Worm (Caenorhabditis elegans): ENCODE measurements around the gene C16C8.20.
"Not testable (repeated sequence)": the region's sequence is repeated elsewhere in the genome, so short reads cannot be mapped to it uniquely, and the experiment has no call there.

Gene C16C8.20

ce11 chrII:3477171-3477570 lies 30.4 kb downstream of the C16C8.20 start, which contains the start of gene fbxb-104:
Gene fbxb-104 (minus strand): TSS chrII:3477271.
- TF ChIP-seq nhr-237 (tag; optimal IDR thresholded peaks at IDR 0.05) (no peak), R02D3.7 (tag; optimal IDR thresholded peaks at IDR 0.05) (no peak)

ce11 chrII:3481584-3481983 lies 34.8 kb downstream of the C16C8.20 start, which contains the start of gene Y49F6B.8:
Gene Y49F6B.8 (minus strand): TSS chrII:3481684.
- TF ChIP-seq unc-39 (tag; optimal IDR thresholded peaks at IDR 0.05) (no peak), ceh-82 (tag; optimal IDR thresholded peaks at IDR 0.05) (no peak), pqm-1 (tag; optimal IDR thresholded peaks at IDR 0.05) (no peak), hmg-11 (tag; optimal IDR thresholded peaks at IDR 0.05) (no peak)

ce11 chrII:3482231-3482630 lies 35.5 kb downstream of the C16C8.20 start, which contains the start of gene smu-2:
Gene smu-2 (plus strand): TSS chrII:3482408.
- TF ChIP-seq nhr-77 (tag; optimal IDR thresholded peaks at IDR 0.05) (no peak), elt-2 (tag; optimal IDR thresholded peaks at IDR 0.05) (peak; percentile 11), ztf-11 (tag; optimal IDR thresholded peaks at IDR 0.05) (no peak), egl-5 (tag; optimal IDR thresholded peaks at IDR 0.05) (peak; percentile 69), snpc-4 (tag; optimal IDR thresholded peaks at IDR 0.05) (peak; percentile 55), nhr-25 (tag; optimal IDR thresholded peaks at IDR 0.05) (peak; percentile 20), lin-39 (tag; optimal IDR thresholded peaks at IDR 0.05) (peak; percentile 59), fkh-10 (GFP tag; optimal IDR thresholded peaks at IDR 0.05) (peak; percentile 17), nhr-23 (tag; optimal IDR thresholded peaks at IDR 0.05) (peak; percentile 17), ztf-4 (tag; optimal IDR thresholded peaks at IDR 0.05) (no peak), lin-15B (tag; optimal IDR thresholded peaks at IDR 0.05) (peak; percentile 91), jun-1 (tag; optimal IDR thresholded peaks at IDR 0.05) (no peak), elt-3 (tag; optimal IDR thresholded peaks at IDR 0.05) (no peak), R02D3.7 (tag; optimal IDR thresholded peaks at IDR 0.05) (peak; percentile 1), ceh-9 (tag; optimal IDR thresholded peaks at IDR 0.05) (no peak), nfya-1 (tag; optimal IDR thresholded peaks at IDR 0.05; ENCODE audit: insufficient read depth) (peak; percentile 55)

- not testable (repeated sequence) for TF ChIP-seq elt-1 (tag; optimal IDR thresholded peaks at IDR 0.05); unc-39 (tag; optimal IDR thresholded peaks at IDR 0.05); unc-62 (GFP tag; optimal IDR thresholded peaks at IDR 0.05)
Measured at ce11 chrII:3490797-3491196, 44.0 kb downstream of the C16C8.20 start, which contains the start of gene fbxb-112. Gene fbxb-112 (plus strand): TSS chrII:3491097.
